Worm (Caenorhabditis elegans): ENCODE data around the gene ZK686.3.

DNA sequence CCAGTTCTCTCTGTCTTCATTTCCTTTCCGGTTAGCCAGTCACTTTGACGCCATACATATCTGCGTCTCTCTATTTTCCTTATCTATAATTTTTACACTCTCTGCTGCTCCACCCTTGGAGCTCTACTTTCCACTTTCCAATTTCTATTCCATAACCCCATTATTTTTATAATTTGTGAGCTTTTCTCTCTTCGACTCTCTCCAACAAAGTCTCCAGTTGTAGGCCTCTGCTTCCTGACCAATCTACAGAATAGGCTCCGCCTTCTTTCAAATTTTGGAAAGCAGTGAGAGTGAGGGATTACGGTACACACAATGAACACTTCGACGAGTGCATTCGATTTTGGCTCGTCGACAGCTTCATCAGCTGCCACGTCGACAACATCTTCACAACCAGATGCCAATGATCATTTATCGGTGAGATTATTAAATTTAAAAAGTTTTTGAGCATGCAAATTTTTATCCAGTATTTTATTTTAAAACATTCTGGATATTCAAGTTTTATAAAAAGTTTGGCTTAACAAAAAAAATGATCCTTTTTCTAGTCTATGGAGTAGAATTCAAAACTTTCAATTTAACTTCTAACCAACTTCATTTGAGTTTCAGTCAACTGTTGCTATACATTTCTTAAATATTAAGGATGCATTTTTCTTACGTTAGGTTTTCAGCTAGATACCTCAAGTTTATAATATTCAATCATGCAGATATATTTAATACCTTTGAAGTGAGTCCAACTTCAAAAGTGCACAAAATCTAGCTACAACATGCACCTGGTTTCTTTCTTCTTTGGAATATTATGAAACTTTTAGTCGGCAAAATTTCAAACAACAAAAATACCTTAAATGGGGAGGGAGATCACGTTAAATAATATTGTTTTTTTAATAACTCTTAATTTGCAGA, 45.5 kb upstream of the ZK686.3 start, which contains the start of gene egl-5:
- TF ChIP-seq T26A8.4 (GFP tag; IDR thresholded peaks at IDR 0.05), result no peak
- no peak for TF ChIP-seq nhr-25 (tag; optimal IDR thresholded peaks at IDR 0.05; ENCODE audit: borderline replicate concordance, insufficient read depth)
- TF ChIP-seq tra-1 (GFP tag; IDR thresholded peaks at IDR 0.05), result no peak
- no peak for TF ChIP-seq ceh-28 (tag; optimal IDR thresholded peaks at IDR 0.05)
- TF ChIP-seq nhr-11 (tag; optimal IDR thresholded peaks at IDR 0.05), result no peak
- TF ChIP-seq lin-13 (GFP tag; optimal IDR thresholded peaks at IDR 0.05), result no peak

Measured in whole organism, L4 larva.